Fruit fly (Drosophila melanogaster) whole organism, embryonic: ENCODE results near the gene Obp93a.

Source experiments
- Abd-B ChIP-seq: fragments of 200-800 bp; sonication (Bioruptor generic); optimal IDR thresholded peaks from 2 replicates; lab custom pipeline; 2018; ENCODE audit warnings: missing biosample characterization, mild to moderate bottlenecking, missing genetic modification characterization, moderate library complexity
- Atf3 ChIP-seq: fragments of 200-800 bp; sonication (Bioruptor generic); optimal IDR thresholded peaks from 3 replicates; lab custom pipeline; 2016; ENCODE audit warnings: missing biosample characterization, missing genetic modification characterization
- B-H1 ChIP-seq: fragments of 200-800 bp; sonication (Bioruptor generic); IDR thresholded peaks from 3 replicates; pipeline ENCODE4 v1.3.6; 2022; ENCODE audit warnings: missing biosample characterization, missing genetic modification characterization
- B-H2 ChIP-seq: fragments of 200-800 bp; sonication (Bioruptor generic); optimal IDR thresholded peaks from 2 replicates; lab custom pipeline; 2018; ENCODE audit warnings: missing biosample characterization, mild to moderate bottlenecking, missing genetic modification characterization
- CG11247 ChIP-seq: fragments of 200-800 bp; sonication (Bioruptor generic); IDR thresholded peaks from 2 replicates; pipeline ENCODE4 v1.3.6; 2022; ENCODE audit warnings: missing biosample characterization, missing genetic modification characterization
- CG11456 ChIP-seq: fragments of 200-800 bp; sonication (Bioruptor generic); IDR thresholded peaks from 3 replicates; pipeline ENCODE4 v1.3.6; 2022; ENCODE audit warnings: missing biosample characterization, missing genetic modification characterization
- CG11723 ChIP-seq: fragments of 200-800 bp; sonication (Bioruptor generic); optimal IDR thresholded peaks from 2 replicates; lab custom pipeline; 2017; ENCODE audit warnings: missing biosample characterization, mild to moderate bottlenecking, missing genetic modification characterization
- CG13424 ChIP-seq: fragments of 200-800 bp; sonication (Bioruptor generic); optimal IDR thresholded peaks from 2 replicates; lab custom pipeline; 2019; ENCODE audit warnings: missing biosample characterization, mild to moderate bottlenecking, missing genetic modification characterization, moderate library complexity
- CG14710 ChIP-seq: fragments of 200-800 bp; sonication (Bioruptor generic); optimal IDR thresholded peaks from 3 replicates; lab custom pipeline; 2019; ENCODE audit warnings: missing biosample characterization, mild to moderate bottlenecking, missing genetic modification characterization, moderate library complexity
- CG1603 ChIP-seq: fragments of 200-800 bp; sonication (Bioruptor generic); optimal IDR thresholded peaks from 2 replicates; lab custom pipeline; 2019; ENCODE audit warnings: missing biosample characterization, mild to moderate bottlenecking, missing genetic modification characterization, moderate library complexity
- CG16863 ChIP-seq: fragments of 200-800 bp; sonication (Bioruptor generic); optimal IDR thresholded peaks from 3 replicates; lab custom pipeline; 2016; ENCODE audit warnings: missing biosample characterization, missing genetic modification characterization
- CG17186 ChIP-seq: fragments of 200-800 bp; sonication (Bioruptor generic); optimal IDR thresholded peaks from 3 replicates; lab custom pipeline; 2017; ENCODE audit warnings: missing biosample characterization, missing genetic modification reagents, missing genetic modification characterization
- CG18764 ChIP-seq: fragments of 200-800 bp; sonication (Bioruptor generic); optimal IDR thresholded peaks from 3 replicates; lab custom pipeline; 2016; ENCODE audit warnings: missing biosample characterization, missing genetic modification characterization
- CG2120 ChIP-seq: fragments of 200-800 bp; sonication (Bioruptor generic); optimal IDR thresholded peaks from 3 replicates; lab custom pipeline; 2016; ENCODE audit warnings: missing biosample characterization, missing genetic modification characterization
- CG31441 ChIP-seq: fragments of 200-800 bp; sonication (Bioruptor generic); IDR thresholded peaks from 2 replicates; pipeline ENCODE4 v1.3.6; 2022; ENCODE audit warnings: missing biosample characterization, missing genetic modification characterization
- CG34224 ChIP-seq: fragments of 200-800 bp; sonication (Bioruptor generic); IDR thresholded peaks from 3 replicates; pipeline ENCODE4 v1.3.6; 2022; ENCODE audit warnings: missing biosample characterization, missing genetic modification characterization; ENCODE audit not compliant: partially characterized antibody
- CG3838 ChIP-seq: fragments of 200-800 bp; sonication (Bioruptor generic); optimal IDR thresholded peaks from 3 replicates; lab custom pipeline; 2016; ENCODE audit warnings: missing biosample characterization, missing genetic modification characterization
- CG4617 ChIP-seq: fragments of 200-800 bp; sonication (Bioruptor generic); optimal IDR thresholded peaks from 3 replicates; lab custom pipeline; 2016; ENCODE audit warnings: missing biosample characterization, missing genetic modification characterization, borderline replicate concordance
- CG5245 ChIP-seq: fragments of 200-800 bp; sonication (Bioruptor generic); optimal IDR thresholded peaks from 3 replicates; lab custom pipeline; 2016; ENCODE audit warnings: missing biosample characterization, missing genetic modification characterization
- CG7963 ChIP-seq: fragments of 200-800 bp; sonication (Bioruptor generic); IDR thresholded peaks from 3 replicates; pipeline ENCODE4 v1.3.6; 2022; ENCODE audit warnings: missing biosample characterization, missing genetic modification characterization; ENCODE audit not compliant: partially characterized antibody
- CG9609 ChIP-seq: fragments of 200-800 bp; sonication (Bioruptor generic); optimal IDR thresholded peaks from 3 replicates; lab custom pipeline; 2016; ENCODE audit warnings: missing biosample characterization, missing genetic modification characterization
- CG9932 ChIP-seq: fragments of 200-800 bp; sonication (Bioruptor generic); IDR thresholded peaks from 2 replicates; pipeline ENCODE4 v1.3.6; 2022; ENCODE audit warnings: missing biosample characterization, missing genetic modification characterization
- Dip2 ChIP-seq: fragments of 200-800 bp; sonication (Bioruptor generic); IDR thresholded peaks from 2 replicates; pipeline ENCODE4 v1.3.6; 2022; ENCODE audit warnings: missing biosample characterization, missing genetic modification characterization
- HLH4C ChIP-seq: fragments of 200-800 bp; sonication (Bioruptor generic); IDR thresholded peaks from 3 replicates; pipeline ENCODE4 v1.3.6; 2022; ENCODE audit warnings: missing biosample characterization, missing genetic modification characterization; ENCODE audit not compliant: partially characterized antibody
- Hr3 ChIP-seq: fragments of 200-800 bp; sonication (Bioruptor generic); optimal IDR thresholded peaks from 3 replicates; lab custom pipeline; 2016; ENCODE audit warnings: missing biosample characterization, missing genetic modification characterization
- MTF-1 ChIP-seq: fragments of 200-800 bp; sonication (Bioruptor generic); optimal IDR thresholded peaks from 2 replicates; lab custom pipeline; 2018; ENCODE audit warnings: missing biosample characterization, mild to moderate bottlenecking, missing genetic modification characterization, borderline replicate concordance
- NC2β ChIP-seq: fragments of 200-800 bp; sonication (Bioruptor generic); optimal IDR thresholded peaks from 2 replicates; lab custom pipeline; 2016; ENCODE audit warnings: missing biosample characterization, missing genetic modification characterization
- Nf-YC ChIP-seq: fragments of 200-800 bp; optimal IDR thresholded peaks from 3 replicates; lab custom pipeline; 2019; ENCODE audit warnings: missing biosample characterization, mild to moderate bottlenecking, missing genetic modification characterization, moderate library complexity
- Sry-δ ChIP-seq: fragments of 200-800 bp; sonication (Bioruptor generic); optimal IDR thresholded peaks from 2 replicates; lab custom pipeline; 2016; ENCODE audit warnings: missing biosample characterization, missing genetic modification characterization
- Vsx1 ChIP-seq: fragments of 200-800 bp; sonication (Bioruptor generic); optimal IDR thresholded peaks from 2 replicates; lab custom pipeline; 2017; ENCODE audit warnings: missing biosample characterization, mild to moderate bottlenecking, missing genetic modification characterization, missing genetic modification reagents
- Xrp1 ChIP-seq: fragments of 200-800 bp; sonication (Bioruptor generic); IDR thresholded peaks from 2 replicates; pipeline ENCODE4 v1.3.6; 2022; ENCODE audit warnings: missing biosample characterization, missing genetic modification characterization
- aop ChIP-seq: fragments of 200-800 bp; sonication (Bioruptor generic); IDR thresholded peaks from 2 replicates; pipeline ENCODE4 v1.3.6; 2022; ENCODE audit warnings: missing biosample characterization, missing genetic modification characterization
- bcd ChIP-seq: fragments of 200-800 bp; sonication (Bioruptor generic); optimal IDR thresholded peaks from 2 replicates; lab custom pipeline; 2017; ENCODE audit warnings: missing biosample characterization, mild to moderate bottlenecking, missing genetic modification characterization
- crc ChIP-seq: fragments of 200-800 bp; sonication (Bioruptor generic); optimal IDR thresholded peaks from 2 replicates; lab custom pipeline; 2016; ENCODE audit warnings: missing biosample characterization, missing genetic modification characterization
- dati ChIP-seq: fragments of 200-800 bp; sonication (Bioruptor generic); IDR thresholded peaks from 2 replicates; pipeline ENCODE4 v1.3.6; 2022; ENCODE audit warnings: missing biosample characterization, missing genetic modification characterization
- grau ChIP-seq: fragments of 200-800 bp; optimal IDR thresholded peaks from 3 replicates; lab custom pipeline; 2019; ENCODE audit warnings: missing biosample characterization, mild to moderate bottlenecking, missing genetic modification characterization, moderate library complexity
- grn ChIP-seq: fragments of 200-800 bp; sonication (Bioruptor generic); optimal IDR thresholded peaks from 3 replicates; lab custom pipeline; 2017; ENCODE audit warnings: missing biosample characterization, missing genetic modification characterization
- hth ChIP-seq: fragments of >200 bp; optimal IDR thresholded peaks from 2 replicates; lab custom pipeline; 2017; ENCODE audit warnings: inconsistent platforms
- ind ChIP-seq: fragments of 200-800 bp; sonication (Bioruptor generic); optimal IDR thresholded peaks from 3 replicates; lab custom pipeline; 2016; ENCODE audit warnings: missing biosample characterization, missing genetic modification characterization
- ken ChIP-seq: fragments of 200-800 bp; sonication (Bioruptor generic); IDR thresholded peaks from 3 replicates; pipeline ENCODE4 v1.3.6; 2022; ENCODE audit warnings: missing biosample characterization, missing genetic modification characterization
- mirr ChIP-seq: fragments of 200-800 bp; sonication (Bioruptor generic); optimal IDR thresholded peaks from 3 replicates; lab custom pipeline; 2018; ENCODE audit warnings: missing biosample characterization, mild to moderate bottlenecking, missing genetic modification characterization
- odd ChIP-seq: fragments of 200-800 bp; sonication (Bioruptor generic); optimal IDR thresholded peaks from 2 replicates; lab custom pipeline; 2017; ENCODE audit warnings: missing biosample characterization, mild to moderate bottlenecking, missing genetic modification characterization
- p53 ChIP-seq: fragments of 200-800 bp; sonication (Bioruptor generic); optimal IDR thresholded peaks from 2 replicates; lab custom pipeline; 2016; ENCODE audit warnings: missing biosample characterization, missing genetic modification characterization
- pho ChIP-seq: fragments of 200-800 bp; sonication (Bioruptor generic); optimal IDR thresholded peaks from 2 replicates; lab custom pipeline; 2016; ENCODE audit warnings: missing biosample characterization, missing genetic modification characterization
- phol ChIP-seq: fragments of 200-800 bp; sonication (Bioruptor generic); optimal IDR thresholded peaks from 3 replicates; lab custom pipeline; 2018; ENCODE audit warnings: missing biosample characterization, mild to moderate bottlenecking, missing genetic modification characterization, moderate library complexity
- shn ChIP-seq: fragments of 200-800 bp; sonication (Bioruptor generic); optimal IDR thresholded peaks from 3 replicates; lab custom pipeline; 2016; ENCODE audit warnings: missing biosample characterization, missing genetic modification characterization
- slbo ChIP-seq: fragments of 200-800 bp; sonication (Bioruptor generic); IDR thresholded peaks from 2 replicates; pipeline ENCODE4 v1.3.6; 2022; ENCODE audit warnings: missing biosample characterization, missing genetic modification characterization
- tin ChIP-seq: fragments of 200-800 bp; sonication (Bioruptor generic); optimal IDR thresholded peaks from 3 replicates; lab custom pipeline; 2016; ENCODE audit warnings: missing biosample characterization, missing genetic modification characterization
- vnd ChIP-seq: fragments of 200-800 bp; sonication (Bioruptor generic); IDR thresholded peaks from 3 replicates; pipeline ENCODE4 v1.3.6; 2022; ENCODE audit warnings: missing biosample characterization, missing genetic modification characterization; ENCODE audit not compliant: partially characterized antibody
- zfh2 ChIP-seq: fragments of 200-800 bp; sonication (Bioruptor generic); optimal IDR thresholded peaks from 2 replicates; lab custom pipeline; 2016; ENCODE audit warnings: missing biosample characterization, missing genetic modification characterization

Gene Obp93a

dm6 chr3R:21127352-21127985 is 2.0 kb downstream of the Obp93a start, which contains the start of the genes slmb and CG5793 (continued):
- TF ChIP-seq vnd (GFP tag; lab: Robert Waterston, UW): 0 out of 3 replicates have a peak, but pooled peaks have one; percentile 53
- peak; percentile 17 for TF ChIP-seq CG11723 (GFP tag; lab: Kevin White, UChicago)
- peak; percentile 68 for TF ChIP-seq CG17186
- no peak for TF ChIP-seq dati (GFP tag; lab: Robert Waterston, UW)
- TF ChIP-seq zfh2 (GFP tag; lab: Kevin White, UChicago): peak; percentile 74
- peak; percentile 19 for TF ChIP-seq CG5245
- peak; percentile 24 for TF ChIP-seq p53 (GFP tag; lab: Kevin White, UChicago)
- TF ChIP-seq aop (GFP tag; lab: Robert Waterston, UW): no peak
- peak; percentile 68 for TF ChIP-seq HLH4C
- TF ChIP-seq NC2β (GFP tag; lab: Kevin White, UChicago): peak; percentile 29
- TF ChIP-seq odd: no peak
- TF ChIP-seq CG9609 (GFP tag; lab: Kevin White, UChicago): peak; percentile 43
- TF ChIP-seq CG4617 (GFP tag; lab: Kevin White, UChicago): peak; percentile 85
- TF ChIP-seq slbo (GFP tag; lab: Robert Waterston, UW): peak; percentile 60
- peak; percentile 23 for TF ChIP-seq crc (GFP tag; lab: Kevin White, UChicago)
- peak; percentile 72 for TF ChIP-seq shn (GFP tag; lab: Kevin White, UChicago)
- TF ChIP-seq B-H1 (GFP tag; lab: Robert Waterston, UW): no peak
- peak; percentile 41; the same call in 1 of the 3 replicates for TF ChIP-seq CG7963 (GFP tag; lab: Robert Waterston, UW)
- TF ChIP-seq mirr (GFP tag; lab: Kevin White, UChicago): no peak
- TF ChIP-seq Vsx1 (GFP tag; lab: Kevin White, UChicago): no peak
- TF ChIP-seq Xrp1 (GFP tag; lab: Robert Waterston, UW): peak; percentile 46; the same call in 1 of the 2 replicates
- TF ChIP-seq B-H2 (GFP tag; lab: Kevin White, UChicago): peak; percentile 34
- TF ChIP-seq grau (tag; lab: Kevin White, UChicago): peak; percentile 37
- TF ChIP-seq CG14710 (tag; lab: Kevin White, UChicago): peak; percentile 66
- TF ChIP-seq phol (tag; lab: Kevin White, UChicago): peak; percentile 61
- TF ChIP-seq CG3838 (GFP tag; lab: Kevin White, UChicago): no peak
- TF ChIP-seq CG13424 (tag; lab: Kevin White, UChicago): peak; percentile 30
- no peak for TF ChIP-seq Dip2 (GFP tag; lab: Robert Waterston, UW)
- peak; percentile 12 for TF ChIP-seq Abd-B (GFP tag; lab: Kevin White, UChicago)
- TF ChIP-seq grn (GFP tag; lab: Kevin White, UChicago): peak; percentile 17
- TF ChIP-seq CG11247 (GFP tag; lab: Robert Waterston, UW): 0 out of 2 replicates have a peak, but pooled peaks have one; percentile 10
- TF ChIP-seq Atf3 (GFP tag; lab: Kevin White, UChicago): peak; percentile 57
- no peak for TF ChIP-seq hth (lab: Kevin White, UChicago)
- TF ChIP-seq CG11456 (GFP tag; lab: Robert Waterston, UW): peak; percentile 58; the same call in 1 of the 3 replicates
- peak; percentile 72 for TF ChIP-seq pho (GFP tag; lab: Kevin White, UChicago)
- TF ChIP-seq bcd: peak; percentile 53
- peak; percentile 45; the same call in 1 of the 3 replicates for TF ChIP-seq CG34224 (GFP tag; lab: Robert Waterston, UW)
- TF ChIP-seq Sry-δ: peak; percentile 86
- peak; percentile 39 for TF ChIP-seq MTF-1 (GFP tag; lab: Kevin White, UChicago)
- peak; percentile 74 for TF ChIP-seq CG9932
- TF ChIP-seq ind: peak; percentile 48
- peak; percentile 52 for TF ChIP-seq tin (GFP tag; lab: Kevin White, UChicago)
- no peak for TF ChIP-seq CG31441 (GFP tag; lab: Robert Waterston, UW)
- peak; percentile 60 for TF ChIP-seq CG16863 (GFP tag; lab: Kevin White, UChicago)
- TF ChIP-seq ken (GFP tag; lab: Robert Waterston, UW): peak; percentile 62; the same call in 1 of the 3 replicates
- peak; percentile 56 for TF ChIP-seq CG18764
- peak; percentile 30 for TF ChIP-seq Nf-YC (tag; lab: Kevin White, UChicago)
- peak; percentile 82 for TF ChIP-seq CG1603 (tag; lab: Kevin White, UChicago)
- TF ChIP-seq CG2120 (GFP tag; lab: Kevin White, UChicago): peak; percentile 79
- peak; percentile 18 for TF ChIP-seq Hr3 (GFP tag; lab: Kevin White, UChicago)
